Worm (Caenorhabditis elegans): ENCODE results near the gene ZK1320.5.

DNA sequence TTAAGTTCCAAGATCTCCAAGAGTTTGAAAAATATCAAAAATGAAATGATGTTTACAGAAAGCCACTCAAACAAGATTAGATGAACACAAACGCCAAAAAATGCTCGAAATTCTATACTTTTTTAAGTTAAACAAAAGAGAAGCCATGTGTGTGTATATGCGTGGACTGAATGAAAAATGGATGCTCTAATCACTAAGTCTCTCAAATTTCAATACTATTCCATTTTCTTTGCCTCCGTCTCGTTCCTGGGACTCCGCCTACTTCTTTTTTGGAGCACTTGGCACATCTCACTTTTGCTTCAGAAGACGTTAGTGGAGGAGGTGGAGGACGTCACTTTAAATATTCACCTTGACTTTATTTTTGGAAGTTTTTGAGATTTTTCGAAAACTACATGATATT lies 14.4 kb upstream of the ZK1320.5 start:
- TF ChIP-seq unc-86 (tag; optimal IDR thresholded peaks at IDR 0.05) (no peak), pha-4 (tag; optimal IDR thresholded peaks at IDR 0.05) (no peak), ceh-30 (tag; optimal IDR thresholded peaks at IDR 0.05) (no peak)
